Worm (Caenorhabditis elegans) whole organism, young adult: ENCODE data around the gene ten-1.

Experiments
- B0261.1 ChIP-seq: sonication (generic microtip); optimal IDR thresholded peaks from 2 replicates; lab custom pipeline; 2016; ENCODE audit warnings: mild to moderate bottlenecking, missing genetic modification characterization, moderate library complexity, missing compliant biosample characterization
- F37B4.10 ChIP-seq: fragments of 200-800 bp; sonication (Bioruptor generic); IDR thresholded peaks from 2 replicates; pipeline ENCODE4 v1.3.6; 2022; ENCODE audit warnings: missing genetic modification characterization, missing compliant biosample characterization
- Y67H2A.10 ChIP-seq: fragments of 200-800 bp; sonication (Bioruptor generic); conservative IDR thresholded peaks from 2 replicates; pipeline ENCODE4 v1.3.6; 2022; ENCODE audit warnings: missing genetic modification reagents, missing genetic modification characterization, missing compliant biosample characterization
- aptf-2 ChIP-seq: fragments of 200-800 bp; sonication (Bioruptor generic); conservative IDR thresholded peaks from 2 replicates; pipeline ENCODE4 v1.3.6; 2022; ENCODE audit warnings: missing genetic modification reagents, missing genetic modification characterization, missing compliant biosample characterization
- aptf-3 ChIP-seq: fragments of 200-800 bp; sonication (Bioruptor generic); IDR thresholded peaks from 2 replicates; pipeline ENCODE4 v1.3.6; 2022; ENCODE audit warnings: missing genetic modification characterization, missing compliant biosample characterization
- attf-3 ChIP-seq: fragments of 200-800 bp; sonication (Bioruptor generic); conservative IDR thresholded peaks from 2 replicates; pipeline ENCODE4 v1.3.6; 2022; ENCODE audit warnings: missing genetic modification reagents, missing genetic modification characterization, missing compliant biosample characterization
- attf-5 ChIP-seq: fragments of 200-800 bp; sonication (Bioruptor generic); optimal IDR thresholded peaks from 2 replicates; lab custom pipeline; 2018; ENCODE audit warnings: mild to moderate bottlenecking, missing genetic modification characterization, missing compliant biosample characterization
- bed-2 ChIP-seq: fragments of 200-800 bp; sonication (Bioruptor generic); IDR thresholded peaks from 2 replicates; pipeline ENCODE4 v1.3.6; 2022; ENCODE audit warnings: missing genetic modification reagents, missing genetic modification characterization, missing compliant biosample characterization
- cebp-1 ChIP-seq, 2 experiments: fragments of 200-800 bp in 1 of 2; sonication (Bioruptor generic) in 1 of 2; sonication (generic microtip) in 1 of 2; IDR thresholded peaks in 1 of 2; optimal IDR thresholded peaks in 1 of 2; 2 replicates each; pipeline versions ENCODE4 v1.3.6 to Lab custom; 2017 to 2022; ENCODE audit warnings: missing compliant biosample characterization in 2 of 2, missing genetic modification characterization in 2 of 2, mild to moderate bottlenecking in 1 of 2, missing genetic modification reagents in 1 of 2, moderate library complexity in 1 of 2
- cebp-2 ChIP-seq: fragments of 200-800 bp; sonication (Bioruptor generic); IDR thresholded peaks from 2 replicates; pipeline ENCODE4 v1.3.6; 2022; ENCODE audit warnings: missing genetic modification characterization, missing compliant biosample characterization
- ceh-100 ChIP-seq: fragments of 200-800 bp; sonication (Bioruptor generic); IDR thresholded peaks from 2 replicates; pipeline ENCODE4 v1.3.6; 2022; ENCODE audit warnings: missing genetic modification reagents, missing genetic modification characterization, missing compliant biosample characterization
- ceh-27 ChIP-seq: fragments of 200-800 bp; sonication (Bioruptor generic); optimal IDR thresholded peaks from 2 replicates; lab custom pipeline; 2018; ENCODE audit warnings: mild to moderate bottlenecking, missing genetic modification characterization, moderate library complexity, missing compliant biosample characterization
- ceh-58 ChIP-seq: fragments of 200-800 bp; sonication (Bioruptor generic); IDR thresholded peaks from 2 replicates; pipeline ENCODE4 v1.3.6; 2022; ENCODE audit warnings: missing genetic modification characterization, missing compliant biosample characterization
- ceh-91 ChIP-seq: fragments of 200-800 bp; sonication (Bioruptor generic); IDR thresholded peaks from 2 replicates; pipeline ENCODE4 v1.3.6; 2022; ENCODE audit warnings: missing genetic modification reagents, missing genetic modification characterization, missing compliant biosample characterization
- chd-7 ChIP-seq: sonication (generic microtip); optimal IDR thresholded peaks from 2 replicates; lab custom pipeline; 2016; ENCODE audit warnings: mild to moderate bottlenecking, missing genetic modification characterization, moderate library complexity, missing compliant biosample characterization
- egl-44 ChIP-seq: fragments of 200-800 bp; sonication (Bioruptor generic); IDR thresholded peaks from 2 replicates; pipeline ENCODE4 v1.3.6; 2022; ENCODE audit warnings: missing genetic modification reagents, missing genetic modification characterization, missing compliant biosample characterization
- ets-4 ChIP-seq: fragments of 200-800 bp; sonication (Bioruptor generic); optimal IDR thresholded peaks from 2 replicates; lab custom pipeline; 2018; ENCODE audit warnings: mild to moderate bottlenecking, missing genetic modification characterization, missing compliant biosample characterization
- hmg-1.2 ChIP-seq: fragments of 200-800 bp; sonication (Bioruptor generic); IDR thresholded peaks from 2 replicates; pipeline ENCODE4 v1.3.6; 2022; ENCODE audit warnings: missing genetic modification reagents, missing genetic modification characterization, missing compliant biosample characterization
- hmg-20 ChIP-seq: fragments of 200-800 bp; sonication (Bioruptor generic); IDR thresholded peaks from 2 replicates; pipeline ENCODE4 v1.3.6; 2022; ENCODE audit warnings: missing genetic modification reagents, missing genetic modification characterization, missing compliant biosample characterization
- hsf-1 ChIP-seq: fragments of 200-800 bp; sonication (Bioruptor generic); IDR thresholded peaks from 2 replicates; pipeline ENCODE4 v1.3.6; 2022; ENCODE audit warnings: missing genetic modification reagents, missing genetic modification characterization, missing compliant biosample characterization
- let-607 ChIP-seq, 2 experiments: fragments of 200-800 bp in 1 of 2; sonication (Bioruptor generic) in 1 of 2; sonication (generic microtip) in 1 of 2; optimal IDR thresholded peaks; 2 replicates each; lab custom pipeline; 2016 to 2018; ENCODE audit warnings: mild to moderate bottlenecking in 2 of 2, missing compliant biosample characterization in 2 of 2, missing genetic modification characterization in 2 of 2, moderate library complexity in 2 of 2, missing genotype in 1 of 2
- lin-26 ChIP-seq: fragments of 200-800 bp; sonication (Bioruptor generic); IDR thresholded peaks from 2 replicates; pipeline ENCODE4 v1.3.6; 2022; ENCODE audit warnings: missing genetic modification reagents, missing genetic modification characterization, missing compliant biosample characterization
- lin-54 ChIP-seq: fragments of 200-800 bp; sonication (Bioruptor generic); optimal IDR thresholded peaks from 2 replicates; lab custom pipeline; 2018; ENCODE audit warnings: mild to moderate bottlenecking, missing genetic modification characterization, missing compliant biosample characterization
- madf-8 ChIP-seq: fragments of 200-800 bp; sonication (Bioruptor generic); conservative IDR thresholded peaks from 2 replicates; pipeline ENCODE4 v1.3.6; 2022; ENCODE audit warnings: missing genetic modification reagents, missing genetic modification characterization, missing compliant biosample characterization
- mcd-1 ChIP-seq: fragments of 200-800 bp; sonication (Bioruptor generic); IDR thresholded peaks from 2 replicates; pipeline ENCODE4 v1.3.6; 2022; ENCODE audit warnings: missing genetic modification reagents, missing genetic modification characterization, missing compliant biosample characterization
- nhr-179 ChIP-seq: sonication (generic microtip); optimal IDR thresholded peaks from 2 replicates; lab custom pipeline; 2016; ENCODE audit warnings: mild to moderate bottlenecking, missing genetic modification characterization, missing compliant biosample characterization
- nhr-27 ChIP-seq: fragments of 200-800 bp; sonication (Bioruptor generic); optimal IDR thresholded peaks from 2 replicates; lab custom pipeline; 2018; ENCODE audit warnings: mild to moderate bottlenecking, missing genetic modification characterization, moderate library complexity, missing compliant biosample characterization
- nhr-80 ChIP-seq: sonication (generic microtip); optimal IDR thresholded peaks from 2 replicates; lab custom pipeline; 2016; ENCODE audit warnings: missing genetic modification characterization, missing compliant biosample characterization
- nhr-90 ChIP-seq: sonication (generic microtip); optimal IDR thresholded peaks from 2 replicates; lab custom pipeline; 2016; ENCODE audit warnings: missing genotype, mild to moderate bottlenecking, missing genetic modification characterization, missing compliant biosample characterization
- pbrm-1 ChIP-seq: fragments of 200-800 bp; sonication (Bioruptor generic); IDR thresholded peaks from 2 replicates; pipeline ENCODE4 v1.3.6; 2022; ENCODE audit warnings: missing genetic modification reagents, missing genetic modification characterization, missing compliant biosample characterization
- rec-8 ChIP-seq, 2 experiments: sonication (generic microtip); optimal IDR thresholded peaks; 2 replicates each; lab custom pipeline; 2016; ENCODE audit warnings: mild to moderate bottlenecking in 2 of 2, missing genetic modification characterization in 2 of 2, missing genetic modification reagents in 2 of 2, missing genotype in 2 of 2, missing biosample characterization in 1 of 2, missing compliant biosample characterization in 1 of 2, moderate library complexity in 1 of 2
- repo-1 ChIP-seq: sonication (generic microtip); optimal IDR thresholded peaks from 2 replicates; lab custom pipeline; 2017; ENCODE audit warnings: mild to moderate bottlenecking, missing genetic modification characterization, missing compliant biosample characterization
- rpc-1 ChIP-seq, 2 experiments: fragments of 150-350 bp in 1 of 2; sonication (generic microtip) in 1 of 2; optimal IDR thresholded peaks; 2 replicates each; lab custom pipeline; 2014 to 2018; ENCODE audit warnings: missing biosample characterization in 1 of 2, missing genetic modification characterization in 1 of 2, missing genetic modification reagents in 1 of 2, missing genotype in 1 of 2
- sdz-38 ChIP-seq: sonication (generic microtip); optimal IDR thresholded peaks from 2 replicates; lab custom pipeline; 2016; ENCODE audit warnings: missing genotype, missing genetic modification characterization, missing compliant biosample characterization
- snpc-4 ChIP-seq, 5 experiments: fragments of 150-350 bp in 1 of 5; sonication (generic microtip) in 4 of 5; optimal IDR thresholded peaks; 2 replicates each; lab custom pipeline; 2014 to 2018; ENCODE audit warnings: missing genetic modification characterization in 5 of 5, missing biosample characterization in 3 of 5, antibody characterized with exemption in 2 of 5, mild to moderate bottlenecking in 2 of 5, missing compliant biosample characterization in 2 of 5, missing genotype in 2 of 5, moderate library complexity in 2 of 5, missing genetic modification reagents in 1 of 5
- somi-1 ChIP-seq: fragments of 200-800 bp; sonication (Bioruptor generic); optimal IDR thresholded peaks from 2 replicates; lab custom pipeline; 2018; ENCODE audit warnings: mild to moderate bottlenecking, missing genetic modification characterization, missing compliant biosample characterization
- tbp1 ChIP-seq: fragments of 200-800 bp; sonication (Bioruptor generic); optimal IDR thresholded peaks from 2 replicates; lab custom pipeline; 2018; ENCODE audit warnings: mild to moderate bottlenecking, missing genetic modification characterization, missing compliant biosample characterization
- tlf-1 ChIP-seq: fragments of 200-800 bp; sonication (Bioruptor generic); optimal IDR thresholded peaks from 2 replicates; lab custom pipeline; 2018; ENCODE audit warnings: mild to moderate bottlenecking, missing genetic modification characterization, missing compliant biosample characterization
- unc-130 ChIP-seq: sonication (generic microtip); optimal IDR thresholded peaks from 2 replicates; lab custom pipeline; 2016; ENCODE audit warnings: missing genetic modification reagents, missing genetic modification characterization, missing compliant biosample characterization
- unc-62 ChIP-seq: fragments of 150-350 bp; optimal IDR thresholded peaks from 2 replicates; lab custom pipeline; 2014; ENCODE audit warnings: missing biosample characterization, missing genetic modification reagents, missing genetic modification characterization
- ztf-22 ChIP-seq: fragments of 200-800 bp; sonication (Bioruptor generic); optimal IDR thresholded peaks from 2 replicates; lab custom pipeline; 2018; ENCODE audit warnings: mild to moderate bottlenecking, missing genetic modification characterization, moderate library complexity, missing compliant biosample characterization
- ztf-26 ChIP-seq: sonication (generic microtip); optimal IDR thresholded peaks from 2 replicates; lab custom pipeline; 2017; ENCODE audit warnings: missing genetic modification characterization, missing compliant biosample characterization

ten-1 gene

DNA sequence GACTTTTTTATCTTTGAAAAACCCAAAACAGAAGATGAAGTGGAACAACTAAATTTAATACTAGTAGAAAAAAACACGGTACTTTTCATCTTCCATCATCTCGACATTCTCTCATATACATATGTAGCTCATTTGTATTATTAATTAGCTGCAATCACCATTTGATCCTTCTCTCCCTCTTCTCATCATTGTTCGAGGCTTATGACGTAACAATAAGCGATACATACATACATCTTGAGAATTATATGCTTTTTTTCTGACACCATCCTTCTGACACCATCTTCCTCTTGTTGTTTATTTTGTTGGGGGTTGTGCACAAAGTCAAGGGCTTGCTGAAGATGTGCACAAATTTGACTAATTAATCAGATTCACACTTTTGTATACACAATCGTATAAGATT is 16.6 kb downstream of the ten-1 start:
- no peak for TF ChIP-seq ztf-22 (GFP tag; lab: Kevin White, UChicago)
- TF ChIP-seq rec-8 (tag; optimal IDR thresholded peaks at IDR 0.05; lab: Kevin White, UChicago) = no peak
- no peak for TF ChIP-seq ceh-27 (GFP tag; lab: Kevin White, UChicago)
- no peak for TF ChIP-seq mcd-1 (GFP tag; lab: Robert Waterston, UW)
- TF ChIP-seq bed-2 (GFP tag; lab: Robert Waterston, UW) = no peak
- no peak for TF ChIP-seq chd-7 (tag; lab: Kevin White, UChicago)
- TF ChIP-seq hsf-1 (GFP tag; lab: Robert Waterston, UW) = no peak
- no peak for TF ChIP-seq ceh-100 (GFP tag; lab: Robert Waterston, UW)
- TF ChIP-seq snpc-4 (GFP tag; optimal IDR thresholded peaks at IDR 0.05; lab: Kevin White, UChicago) = no peak
- no peak for TF ChIP-seq snpc-4 (tag; optimal IDR thresholded peaks at IDR 0.05; lab: Kevin White, UChicago)
- no peak for TF ChIP-seq sdz-38
- TF ChIP-seq aptf-3 (GFP tag; lab: Robert Waterston, UW) = no peak
- TF ChIP-seq madf-8 (GFP tag; lab: Robert Waterston, UW) = no peak
- TF ChIP-seq cebp-2 (GFP tag; lab: Robert Waterston, UW) = no peak
- TF ChIP-seq B0261.1 = no peak
- no peak for TF ChIP-seq repo-1 (tag; lab: Kevin White, UChicago)
- TF ChIP-seq aptf-2 = no peak
- TF ChIP-seq egl-44 (GFP tag; lab: Robert Waterston, UW) = no peak
- no peak for TF ChIP-seq ztf-26 (tag; lab: Kevin White, UChicago)

DNA sequence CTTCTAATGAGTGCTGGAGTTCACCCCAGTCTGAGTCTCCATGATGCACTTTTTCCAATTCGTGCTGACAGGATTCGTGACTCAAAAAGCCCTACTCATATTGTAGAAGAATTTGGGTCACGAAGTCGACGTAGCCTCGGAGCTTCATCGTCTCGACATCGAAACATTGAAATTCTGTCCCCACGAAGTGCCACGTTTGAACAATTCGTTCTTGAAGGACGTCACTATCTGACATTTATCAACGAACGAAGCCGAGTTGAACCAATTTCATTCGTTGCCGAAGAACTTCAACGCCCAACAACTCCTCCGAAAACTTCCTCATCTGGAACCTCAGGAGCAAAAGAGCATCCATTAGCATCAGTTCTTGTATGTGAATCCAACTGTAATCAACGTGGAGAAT is 18.4 kb downstream of the ten-1 start:
- TF ChIP-seq lin-26 (GFP tag; lab: Robert Waterston, UW) = no peak
- TF ChIP-seq somi-1 (GFP tag; lab: Kevin White, UChicago) = no peak
- TF ChIP-seq F37B4.10 (GFP tag; lab: Robert Waterston, UW) = no peak
- TF ChIP-seq ceh-58 (GFP tag; lab: Robert Waterston, UW) = no peak
- no peak for TF ChIP-seq rpc-1 (optimal IDR thresholded peaks at IDR 0.05; lab: Kevin White, UChicago)
- no peak for TF ChIP-seq rpc-1 (tag; optimal IDR thresholded peaks at IDR 0.05; lab: Kevin White, UChicago)
- no peak for TF ChIP-seq Y67H2A.10 (GFP tag; lab: Robert Waterston, UW)

DNA sequence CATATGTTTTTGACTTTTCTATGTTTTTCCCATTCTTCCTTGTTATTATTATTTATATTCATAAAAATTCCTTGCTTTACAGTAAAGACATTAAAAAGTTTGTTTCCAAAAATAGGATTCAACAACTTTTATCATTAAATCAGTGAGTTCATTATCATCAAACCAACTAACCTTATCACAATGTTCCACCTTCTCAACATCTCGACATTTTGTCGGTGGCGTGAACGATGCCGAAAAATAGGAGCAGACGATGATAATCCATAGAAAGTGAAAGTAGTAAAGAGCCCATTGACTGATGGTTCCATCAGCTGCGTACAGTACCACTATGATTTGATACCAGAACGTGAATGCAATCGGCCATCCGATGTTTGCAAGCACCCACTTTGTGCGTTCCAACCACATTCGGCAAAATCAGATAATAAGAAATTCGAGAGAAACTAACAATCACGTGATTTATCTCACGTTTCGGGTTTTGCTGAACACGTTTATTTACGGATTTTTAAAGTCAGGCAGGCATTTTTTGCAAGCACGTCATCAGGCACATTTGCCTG is 28.0 kb downstream of the ten-1 start, which contains the start of gene dhhc-5:
Gene dhhc-5, minus strand, starts transcription at position 406 of the 551 bp plus-strand sequence.
- TF ChIP-seq madf-8 (GFP tag; lab: Robert Waterston, UW) (no peak), nhr-80 (tag; lab: Kevin White, UChicago) (peak; percentile 56), hmg-20 (GFP tag; lab: Robert Waterston, UW) (no peak), ceh-91 (GFP tag; lab: Robert Waterston, UW) (no peak), nhr-27 (tag; lab: Kevin White, UChicago) (no peak), tbp1 (GFP tag; lab: Kevin White, UChicago) (no peak)

DNA sequence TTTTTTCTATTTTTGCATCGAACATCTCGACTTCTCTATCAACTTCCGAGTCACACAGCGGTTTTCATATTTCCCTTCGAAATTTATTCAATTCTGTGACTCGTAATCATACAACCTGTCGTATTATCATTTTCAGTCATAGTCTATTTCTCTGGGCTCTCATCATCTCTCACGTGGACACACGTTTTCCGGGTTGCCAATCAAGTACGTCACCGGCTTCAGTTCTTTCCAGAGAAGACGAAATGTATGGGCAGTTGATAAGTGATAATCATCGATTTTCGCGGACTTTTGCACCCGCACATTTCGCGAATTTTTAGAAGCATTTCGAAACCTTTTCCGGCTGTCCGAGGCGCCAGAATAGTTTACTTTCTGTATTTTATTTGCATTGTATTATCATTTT is 29.5 kb downstream of the ten-1 start, which contains the start of gene srv-1:
Gene srv-1, plus strand, starts transcription at position 131 of the 400 bp plus-strand sequence.
- 0 out of 2 replicates have a peak, but pooled peaks have one; percentile 22 for TF ChIP-seq egl-44 (GFP tag; lab: Robert Waterston, UW)
- no peak for TF ChIP-seq unc-130 (GFP tag; lab: Kevin White, UChicago)
- TF ChIP-seq unc-62 (GFP tag; lab: Kevin White, UChicago) = peak; percentile 40
- TF ChIP-seq cebp-1 (GFP tag; IDR thresholded peaks at IDR 0.05; lab: Robert Waterston, UW) = peak; percentile 53; the same call in 1 of the 2 replicates
- peak; percentile 72 for TF ChIP-seq cebp-1 (tag; optimal IDR thresholded peaks at IDR 0.05; lab: Kevin White, UChicago)
- peak; percentile 15 for TF ChIP-seq attf-5
- peak; percentile 92 for TF ChIP-seq ets-4
- TF ChIP-seq tbp1 (GFP tag; lab: Kevin White, UChicago) = peak; percentile 32
- no peak for TF ChIP-seq attf-3 (GFP tag; lab: Robert Waterston, UW)
- 0 out of 2 replicates have a peak, but pooled peaks have one; percentile 31 for TF ChIP-seq cebp-2 (GFP tag; lab: Robert Waterston, UW)
- TF ChIP-seq hmg-1.2 = 0 out of 2 replicates have a peak, but pooled peaks have one; percentile 16
- no peak for TF ChIP-seq pbrm-1
- peak; percentile 49 to 62 for TF ChIP-seq let-607 (tag; optimal IDR thresholded peaks at IDR 0.05; lab: Kevin White, UChicago)
- TF ChIP-seq nhr-179 = no peak
- peak; percentile 45 for TF ChIP-seq nhr-90 (tag; lab: Kevin White, UChicago)
- peak; percentile 49 for TF ChIP-seq tlf-1 (GFP tag; lab: Kevin White, UChicago)
- peak; percentile 33 for TF ChIP-seq lin-54 (GFP tag; lab: Kevin White, UChicago)
